Worm (Caenorhabditis elegans) whole organism, late embryonic: ENCODE data around the gene R10E8.8.

ENCODE experiments used
- C08G9.2 ChIP-seq: sonication (generic microtip); optimal IDR thresholded peaks from 2 replicates; lab custom pipeline; 2016; ENCODE audit warnings: mild to moderate bottlenecking, missing genetic modification characterization, moderate library complexity, missing compliant biosample characterization
- K02D7.2 ChIP-seq: sonication (generic microtip); optimal IDR thresholded peaks from 2 replicates; lab custom pipeline; 2017; ENCODE audit warnings: mild to moderate bottlenecking, missing genetic modification characterization, missing compliant biosample characterization
- T23F11.4 ChIP-seq: fragments of 200-800 bp; sonication (Bioruptor generic); optimal IDR thresholded peaks from 2 replicates; lab custom pipeline; 2018; ENCODE audit warnings: mild to moderate bottlenecking, missing genetic modification characterization, missing compliant biosample characterization
- Y22D7AL.16 ChIP-seq: sonication (generic microtip); optimal IDR thresholded peaks from 2 replicates; lab custom pipeline; 2016; ENCODE audit warnings: missing genetic modification characterization, missing compliant biosample characterization
- ahr-1 ChIP-seq: sonication (generic microtip); optimal IDR thresholded peaks from 2 replicates; lab custom pipeline; 2016; ENCODE audit warnings: missing genetic modification characterization, missing compliant biosample characterization
- ama-1 ChIP-seq: fragments of 150-350 bp; optimal IDR thresholded peaks from 2 replicates; lab custom pipeline; 2014
- ceh-18 ChIP-seq: sonication (generic microtip); optimal IDR thresholded peaks from 2 replicates; lab custom pipeline; 2016; ENCODE audit warnings: missing genetic modification characterization, missing compliant biosample characterization
- ceh-24 ChIP-seq: sonication (generic microtip); optimal IDR thresholded peaks from 2 replicates; lab custom pipeline; 2016; ENCODE audit warnings: mild to moderate bottlenecking, missing genetic modification characterization, missing compliant biosample characterization
- ceh-31 ChIP-seq: sonication (generic microtip); optimal IDR thresholded peaks from 2 replicates; lab custom pipeline; 2016; ENCODE audit warnings: missing genetic modification characterization, missing compliant biosample characterization
- ceh-45 ChIP-seq: fragments of 200-800 bp; sonication (Bioruptor generic); IDR thresholded peaks from 2 replicates; pipeline ENCODE4 v1.3.6; 2022; ENCODE audit warnings: missing genetic modification reagents, missing genetic modification characterization, missing compliant biosample characterization
- ceh-48 ChIP-seq: sonication (generic microtip); optimal IDR thresholded peaks from 2 replicates; lab custom pipeline; 2016; ENCODE audit warnings: missing genetic modification characterization, inconsistent platforms, missing compliant biosample characterization
- ceh-9 ChIP-seq: sonication (generic microtip); optimal IDR thresholded peaks from 2 replicates; lab custom pipeline; 2016; ENCODE audit warnings: mild to moderate bottlenecking, missing genetic modification characterization, inconsistent platforms, missing compliant biosample characterization
- dve-1 ChIP-seq: sonication (generic microtip); optimal IDR thresholded peaks from 2 replicates; lab custom pipeline; 2017; ENCODE audit warnings: antibody characterized with exemption, mild to moderate bottlenecking, missing genetic modification characterization, missing compliant biosample characterization
- elt-2 ChIP-seq: sonication (generic microtip); optimal IDR thresholded peaks from 2 replicates; lab custom pipeline; 2016; ENCODE audit warnings: missing genetic modification reagents, missing genetic modification characterization, missing compliant biosample characterization
- elt-4 ChIP-seq: sonication (generic microtip); optimal IDR thresholded peaks from 2 replicates; lab custom pipeline; 2016; ENCODE audit warnings: missing genetic modification characterization, missing compliant biosample characterization
- ets-4 ChIP-seq: sonication (generic microtip); optimal IDR thresholded peaks from 2 replicates; lab custom pipeline; 2016; ENCODE audit warnings: missing genetic modification characterization, missing compliant biosample characterization
- fax-1 ChIP-seq: sonication (generic microtip); optimal IDR thresholded peaks from 2 replicates; lab custom pipeline; 2016; ENCODE audit warnings: missing genotype, missing genetic modification characterization, missing compliant biosample characterization
- fkh-10 ChIP-seq: fragments of 150-350 bp; optimal IDR thresholded peaks from 2 replicates; lab custom pipeline; 2014; ENCODE audit warnings: missing biosample characterization, missing genetic modification reagents, missing genetic modification characterization
- gmeb-2 ChIP-seq: sonication (generic microtip); optimal IDR thresholded peaks from 2 replicates; lab custom pipeline; 2016; ENCODE audit warnings: missing genetic modification characterization, inconsistent platforms, missing compliant biosample characterization
- hlh-8 ChIP-seq: sonication (generic microtip); optimal IDR thresholded peaks from 2 replicates; lab custom pipeline; 2016; ENCODE audit warnings: missing genotype, missing genetic modification characterization, missing compliant biosample characterization
- lin-11 ChIP-seq: fragments of 200-800 bp; sonication (Bioruptor generic); optimal IDR thresholded peaks from 2 replicates; lab custom pipeline; 2018; ENCODE audit warnings: mild to moderate bottlenecking, missing genetic modification characterization, missing compliant biosample characterization
- nfya-1 ChIP-seq: sonication (generic microtip); optimal IDR thresholded peaks from 2 replicates; lab custom pipeline; 2017; ENCODE audit warnings: missing genetic modification characterization, mild to moderate bottlenecking, missing compliant biosample characterization, antibody characterized with exemption, moderate library complexity
- nhr-11 ChIP-seq: fragments of 150-350 bp; optimal IDR thresholded peaks from 2 replicates; lab custom pipeline; 2014; ENCODE audit warnings: missing biosample characterization, missing genetic modification characterization
- nhr-232 ChIP-seq: sonication (generic microtip); optimal IDR thresholded peaks from 2 replicates; lab custom pipeline; 2016; ENCODE audit warnings: missing genetic modification characterization, missing compliant biosample characterization
- pag-3 ChIP-seq: sonication (generic microtip); optimal IDR thresholded peaks from 2 replicates; lab custom pipeline; 2016; ENCODE audit warnings: missing compliant biosample characterization, missing genetic modification characterization, borderline replicate concordance
- pat-9 ChIP-seq: fragments of 200-800 bp; sonication (Bioruptor generic); optimal IDR thresholded peaks from 2 replicates; lab custom pipeline; 2018; ENCODE audit warnings: mild to moderate bottlenecking, missing genetic modification characterization, moderate library complexity, missing compliant biosample characterization
- pax-1 ChIP-seq: fragments of 150-350 bp; optimal IDR thresholded peaks from 2 replicates; lab custom pipeline; 2014; ENCODE audit warnings: missing biosample characterization, missing genetic modification characterization
- pha-2 ChIP-seq: sonication (generic microtip); optimal IDR thresholded peaks from 2 replicates; lab custom pipeline; 2017; ENCODE audit warnings: mild to moderate bottlenecking, missing genetic modification characterization, missing compliant biosample characterization
- pha-4 ChIP-seq: fragments of 150-350 bp; optimal IDR thresholded peaks from 2 replicates; lab custom pipeline; 2018; ENCODE audit warnings: missing biosample characterization, missing genetic modification reagents, missing genetic modification characterization
- pqm-1 ChIP-seq: sonication (generic microtip); optimal IDR thresholded peaks from 2 replicates; lab custom pipeline; 2016; ENCODE audit warnings: missing genetic modification characterization, missing compliant biosample characterization
- pros-1 ChIP-seq: fragments of 150-350 bp; optimal IDR thresholded peaks from 2 replicates; lab custom pipeline; 2014; ENCODE audit warnings: missing biosample characterization, missing genetic modification reagents, missing genetic modification characterization
- sdc-2 ChIP-seq: sonication (generic microtip); optimal IDR thresholded peaks from 2 replicates; lab custom pipeline; 2016; ENCODE audit warnings: missing genotype, missing genetic modification characterization, missing compliant biosample characterization
- tbx-2 ChIP-seq: sonication (generic microtip); optimal IDR thresholded peaks from 2 replicates; lab custom pipeline; 2016; ENCODE audit warnings: missing genetic modification characterization, missing compliant biosample characterization
- tbx-7 ChIP-seq: sonication (generic microtip); optimal IDR thresholded peaks from 2 replicates; lab custom pipeline; 2016; ENCODE audit warnings: missing genotype, missing genetic modification characterization, missing compliant biosample characterization
- unc-3 ChIP-seq, 2 experiments: fragments of 200-800 bp in 1 of 2; sonication (Bioruptor generic) in 1 of 2; sonication (generic microtip) in 1 of 2; conservative IDR thresholded peaks in 1 of 2; optimal IDR thresholded peaks in 1 of 2; 2 replicates each; pipeline versions ENCODE4 v1.3.6 to Lab custom; 2016 to 2022; ENCODE audit warnings: missing compliant biosample characterization in 2 of 2, missing genetic modification characterization in 2 of 2, missing genetic modification reagents in 1 of 2
- unc-55 ChIP-seq: sonication (generic microtip); optimal IDR thresholded peaks from 2 replicates; lab custom pipeline; 2017; ENCODE audit warnings: missing biosample characterization, missing genetic modification reagents, missing genetic modification characterization
- unc-86 ChIP-seq: sonication (generic microtip); optimal IDR thresholded peaks from 2 replicates; lab custom pipeline; 2016; ENCODE audit warnings: missing genetic modification characterization, missing compliant biosample characterization
- zip-5 ChIP-seq: sonication (generic microtip); optimal IDR thresholded peaks from 2 replicates; lab custom pipeline; 2016; ENCODE audit warnings: missing genetic modification characterization, missing compliant biosample characterization
- ztf-16 ChIP-seq: sonication (generic microtip); optimal IDR thresholded peaks from 2 replicates; lab custom pipeline; 2017; ENCODE audit warnings: missing genetic modification characterization, missing compliant biosample characterization

R10E8.8 gene

ce11 chrV:18280778-18281177 is 39.3 kb upstream of the R10E8.8 start, which contains the start of gene Y51A2A.16:
Gene Y51A2A.16 (minus strand): TSS chrV:18280878.
- TF ChIP-seq unc-55 (GFP tag; lab: Kevin White, UChicago) (no peak), hlh-8 (tag; lab: Kevin White, UChicago) (no peak), tbx-7 (no peak), ceh-9 (no peak)

- TF ChIP-seq ama-1 (lab: Kevin White, UChicago) = no peak
- TF ChIP-seq pha-4 = no peak
- TF ChIP-seq pha-2 (tag; lab: Kevin White, UChicago) = no peak
- no peak for TF ChIP-seq zip-5 (tag; lab: Kevin White, UChicago)
- no peak for TF ChIP-seq pqm-1 (tag; lab: Kevin White, UChicago)
- no peak for TF ChIP-seq ceh-45
- TF ChIP-seq ceh-9 = no peak
Measured at ce11 chrV:18270403-18270802, 28.9 kb upstream of the R10E8.8 start, which contains the start of gene Y37H2C.4. Gene Y37H2C.4 (plus strand): TSS chrV:18270703.

ce11 chrV:18269885-18270284 is 28.4 kb upstream of the R10E8.8 start, which contains the start of gene skr-6:
Gene skr-6 (minus strand): TSS chrV:18269985.
- TF ChIP-seq gmeb-2 (tag; lab: Kevin White, UChicago) (no peak), pha-4 (no peak), fax-1 (no peak), K02D7.2 (no peak), elt-2 (tag; lab: Kevin White, UChicago) (no peak), elt-4 (tag; lab: Kevin White, UChicago) (no peak), fkh-10 (no peak), ceh-45 (no peak), unc-55 (GFP tag; lab: Kevin White, UChicago) (no peak), Y22D7AL.16 (no peak), ceh-18 (tag; lab: Kevin White, UChicago) (no peak), pag-3 (tag; lab: Kevin White, UChicago) (no peak), nfya-1 (tag; lab: Kevin White, UChicago) (no peak)

DNA sequence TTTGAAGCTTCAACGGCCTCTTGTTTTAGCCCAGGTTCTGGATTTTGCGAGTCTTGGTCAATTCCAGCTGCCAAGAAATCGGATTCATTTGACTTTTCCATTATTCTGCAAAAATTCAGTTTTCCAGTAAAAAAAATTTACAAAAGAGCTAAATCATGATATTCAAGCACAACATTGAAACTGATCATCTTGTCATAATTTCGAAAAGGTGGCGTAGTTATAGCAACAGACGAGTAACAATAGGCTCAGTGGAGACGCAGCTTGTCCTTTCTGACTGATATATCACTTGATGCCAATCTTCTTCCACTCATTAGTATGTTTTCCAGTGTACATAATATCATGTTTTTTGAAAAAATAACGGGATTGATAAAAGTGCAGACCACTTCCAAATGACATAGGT is 27.3 kb upstream of the R10E8.8 start, which contains the start of gene fbxa-213:
Gene fbxa-213, minus strand, starts transcription at position 101 of the 400 bp plus-strand sequence.
- TF ChIP-seq pat-9 (tag; lab: Kevin White, UChicago) = no peak
- no peak for TF ChIP-seq pros-1
- TF ChIP-seq nhr-232 (tag; lab: Kevin White, UChicago) = no peak
- TF ChIP-seq tbx-7 = no peak
- TF ChIP-seq unc-86 (tag; lab: Kevin White, UChicago) = no peak
- TF ChIP-seq tbx-2 (tag; lab: Kevin White, UChicago) = no peak
- no peak for TF ChIP-seq unc-3 (GFP tag; conservative IDR thresholded peaks at IDR 0.05; lab: Robert Waterston, UW)
- TF ChIP-seq unc-3 (tag; optimal IDR thresholded peaks at IDR 0.05; lab: Kevin White, UChicago) = no peak
- no peak for TF ChIP-seq sdc-2 (tag; lab: Kevin White, UChicago)
- TF ChIP-seq ceh-24 (tag; lab: Kevin White, UChicago) = no peak
- no peak for TF ChIP-seq ceh-48 (tag; lab: Kevin White, UChicago)
- no peak for TF ChIP-seq ama-1 (lab: Kevin White, UChicago)
- TF ChIP-seq nfya-1 (tag; lab: Kevin White, UChicago) = no peak
- no peak for TF ChIP-seq elt-2 (tag; lab: Kevin White, UChicago)
- TF ChIP-seq nhr-11 (tag; lab: Kevin White, UChicago) = no peak
- no peak for TF ChIP-seq ets-4
- TF ChIP-seq, all 69 proteins: peak for 0

DNA sequence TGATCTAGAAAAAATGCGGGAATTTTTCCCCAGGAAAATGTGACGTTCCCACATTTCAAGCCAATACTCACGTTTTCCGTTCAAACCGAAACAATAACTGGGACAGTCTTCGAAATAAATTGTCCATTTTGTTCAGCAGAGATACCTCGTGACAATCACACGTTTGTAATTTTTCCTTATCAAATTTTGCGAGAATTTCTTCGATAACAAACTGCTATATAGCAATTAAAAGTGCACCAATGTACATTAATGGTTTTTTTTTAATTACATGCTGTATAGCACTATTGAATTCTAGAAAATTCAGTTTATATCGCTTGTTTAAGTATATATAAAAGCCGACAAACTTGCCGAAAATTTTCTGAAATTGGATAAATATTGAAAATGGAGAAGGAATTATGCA is 24.8 kb upstream of the R10E8.8 start, which contains the start of gene R10E8.6:
Gene R10E8.6, minus strand, starts transcription at position 154 of the 400 bp plus-strand sequence.
- TF ChIP-seq lin-11 (tag; lab: Kevin White, UChicago) (no peak), unc-55 (GFP tag; lab: Kevin White, UChicago) (no peak), ama-1 (lab: Kevin White, UChicago) (no peak), ahr-1 (tag; lab: Kevin White, UChicago) (no peak), pax-1 (no peak), tbx-2 (tag; lab: Kevin White, UChicago) (no peak), dve-1 (tag; lab: Kevin White, UChicago) (no peak), T23F11.4 (GFP tag; lab: Kevin White, UChicago) (no peak), ztf-16 (tag; lab: Kevin White, UChicago) (no peak), C08G9.2 (no peak), ets-4 (no peak), nfya-1 (tag; lab: Kevin White, UChicago) (no peak), ceh-31 (tag; lab: Kevin White, UChicago) (no peak)
